Fruit fly (Drosophila melanogaster) whole organism, wandering third instar larva: ENCODE data around the gene CG3104.
A peak's percentile ranks its signal among the peaks of the same experiment; 100 is the strongest.

Source experiments
- Hr78 ChIP-seq: fragments of >200 bp; optimal IDR thresholded peaks from 2 replicates; lab custom pipeline; 2017; ENCODE audit warnings: missing biosample characterization, missing genetic modification characterization
- Sp1 ChIP-seq: fragments of 200-800 bp; sonication (Bioruptor generic); optimal IDR thresholded peaks from 3 replicates; lab custom pipeline; 2019; ENCODE audit warnings: missing biosample characterization, mild to moderate bottlenecking, missing genetic modification characterization, moderate library complexity
- br ChIP-seq: fragments of 200-800 bp; sonication (Bioruptor generic); optimal IDR thresholded peaks from 2 replicates; lab custom pipeline; 2016; ENCODE audit warnings: missing biosample characterization, missing genetic modification characterization
- ey ChIP-seq: fragments of 200-800 bp; sonication (Bioruptor generic); optimal IDR thresholded peaks from 2 replicates; lab custom pipeline; 2016; ENCODE audit warnings: missing biosample characterization, missing genetic modification characterization
- foxo ChIP-seq, 2 experiments: fragments of 200-800 bp; sonication (Bioruptor generic); optimal IDR thresholded peaks; 2 replicates in 1 of 2; 3 replicates in 1 of 2; lab custom pipeline; 2016 to 2017; ENCODE audit warnings: missing biosample characterization in 2 of 2, missing genetic modification characterization in 2 of 2
- h ChIP-seq: fragments of 200-800 bp; sonication (Bioruptor generic); optimal IDR thresholded peaks from 3 replicates; lab custom pipeline; 2016; ENCODE audit warnings: missing biosample characterization, mild to moderate bottlenecking, missing genetic modification characterization
- lola ChIP-seq: fragments of >200 bp; optimal IDR thresholded peaks from 2 replicates; lab custom pipeline; 2017; ENCODE audit warnings: missing biosample characterization, missing genetic modification characterization
- tai ChIP-seq: sonication (Bioruptor generic); optimal IDR thresholded peaks from 2 replicates; lab custom pipeline; 2016; ENCODE audit warnings: missing biosample characterization, missing genetic modification characterization

- TF ChIP-seq h (peak; percentile 28), lola (GFP tag; lab: Kevin White, UChicago) (no peak), foxo (GFP tag; optimal IDR thresholded peaks at IDR 0.05; lab: Kevin White, UChicago) (no peak), Hr78 (no peak), ey (GFP tag; lab: Kevin White, UChicago) (no peak), Sp1 (no peak), tai (GFP tag; lab: Kevin White, UChicago) (no peak), br (no peak)
These were observed 54.4 kb downstream of the CG3104 start for dm6 chr2L:2800956-2801776.
